Worm (Caenorhabditis elegans): Measurements from ENCODE around the gene glt-4.

The glt-4 gene

DNA sequence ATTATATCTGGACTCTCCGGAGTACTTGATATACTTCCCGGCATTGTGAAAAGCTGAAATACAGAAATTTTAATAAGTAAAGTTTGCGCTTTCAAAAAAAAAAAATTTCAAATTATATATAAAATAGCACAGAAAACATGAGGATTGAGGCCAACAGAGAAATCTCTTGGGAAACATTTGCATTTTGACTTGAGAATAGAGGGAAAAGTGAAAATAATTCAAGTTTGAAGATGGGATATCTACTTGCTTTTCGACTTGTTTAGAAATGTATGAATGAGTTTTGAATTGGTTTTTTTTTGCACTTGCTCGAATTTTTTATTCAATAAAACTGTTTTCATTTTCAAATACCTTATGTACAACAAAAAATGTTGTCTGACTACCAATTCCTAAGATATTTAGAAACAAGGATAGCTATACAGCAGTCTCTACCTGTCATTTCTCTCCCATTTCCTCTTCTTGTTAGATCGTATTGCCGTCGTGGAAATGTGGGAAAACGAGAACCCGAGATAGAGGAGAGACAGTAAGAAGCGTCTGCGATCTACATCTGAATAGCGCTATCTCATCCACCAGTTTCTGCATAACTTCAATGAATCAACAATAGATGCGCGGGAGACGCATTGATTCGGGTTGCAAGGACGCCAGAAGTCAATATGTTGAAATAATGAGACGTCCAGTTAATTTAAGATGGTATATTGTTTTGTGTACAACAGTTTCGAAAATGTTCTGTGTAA is 13.3 kb downstream of the glt-4 start, which contains the start of gene T22E5.6 (continued):
- peak; percentile 74 for TF ChIP-seq blmp-1 (tag; optimal IDR thresholded peaks at IDR 0.05)
- TF ChIP-seq rnt-1 (tag; optimal IDR thresholded peaks at IDR 0.05), result no peak
- no peak for TF ChIP-seq nhr-84 (tag; optimal IDR thresholded peaks at IDR 0.05)

ce11 chrX:6419113-6419512 is 15.9 kb downstream of the glt-4 start:
- TF ChIP-seq lin-14 (GFP tag; optimal IDR thresholded peaks at IDR 0.05), result peak; percentile 48
- TF ChIP-seq xbp-1 (tag; optimal IDR thresholded peaks at IDR 0.05), result no peak
- no peak for TF ChIP-seq hlh-17 (GFP tag; optimal IDR thresholded peaks at IDR 0.05; ENCODE audit: borderline replicate concordance)
- peak; percentile 35 for TF ChIP-seq dsc-1 (tag; optimal IDR thresholded peaks at IDR 0.05)
- TF ChIP-seq vab-15 (tag; optimal IDR thresholded peaks at IDR 0.05), result no peak
- TF ChIP-seq lin-13 (GFP tag; optimal IDR thresholded peaks at IDR 0.05), result no peak
- peak; percentile 64 for TF ChIP-seq fkh-10 (GFP tag; optimal IDR thresholded peaks at IDR 0.05)
- no peak for TF ChIP-seq nhr-77 (tag; optimal IDR thresholded peaks at IDR 0.05)
- TF ChIP-seq tbx-2 (tag; optimal IDR thresholded peaks at IDR 0.05), result no peak
- no peak for TF ChIP-seq isw-1 (GFP tag; IDR thresholded peaks at IDR 0.05)

DNA sequence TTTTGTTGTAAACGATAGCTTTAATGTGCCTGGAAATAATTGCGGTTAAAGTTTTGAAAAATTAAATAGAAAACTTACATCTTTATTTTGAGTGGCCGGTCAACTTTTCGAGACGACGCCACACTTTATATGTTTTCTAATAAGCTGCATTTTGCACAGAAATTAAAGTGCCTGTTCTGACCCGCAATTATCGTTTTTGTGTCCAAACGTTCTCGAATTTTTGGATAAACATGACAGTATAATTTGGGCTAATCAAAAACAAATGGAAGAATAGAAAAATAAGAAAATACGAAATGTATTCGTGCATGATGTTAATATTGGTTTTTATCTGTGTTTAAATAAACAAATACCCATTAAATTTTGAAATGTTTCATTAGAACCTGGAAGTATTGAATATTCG is 17.5 kb downstream of the glt-4 start, which contains the start of gene K10C2.12:
Gene K10C2.12 (minus strand): TSS at position 101 of the 400 bp plus-strand sequence.
- TF ChIP-seq snpc-4 (tag; optimal IDR thresholded peaks at IDR 0.05), result no peak
- no peak for TF ChIP-seq lin-15B (tag; optimal IDR thresholded peaks at IDR 0.05)
- TF ChIP-seq blmp-1 (tag; optimal IDR thresholded peaks at IDR 0.05), result no peak
- no peak for TF ChIP-seq C34B4.2 (tag; optimal IDR thresholded peaks at IDR 0.05)
- TF ChIP-seq pqm-1 (tag; optimal IDR thresholded peaks at IDR 0.05), result no peak
- no peak for TF ChIP-seq fos-1 (tag; optimal IDR thresholded peaks at IDR 0.05)
- TF ChIP-seq nhr-90 (tag; optimal IDR thresholded peaks at IDR 0.05; ENCODE audit: poor library complexity), result no peak
- TF ChIP-seq isw-1 (GFP tag; IDR thresholded peaks at IDR 0.05), result no peak
- no peak for TF ChIP-seq elt-3 (tag; optimal IDR thresholded peaks at IDR 0.05)
- no peak for TF ChIP-seq nhr-237 (tag; optimal IDR thresholded peaks at IDR 0.05)
- no peak for TF ChIP-seq unc-62 (GFP tag; optimal IDR thresholded peaks at IDR 0.05)
- no peak for TF ChIP-seq irx-1 (tag; optimal IDR thresholded peaks at IDR 0.05)
- TF ChIP-seq lin-35 (GFP tag; optimal IDR thresholded peaks at IDR 0.05), result no peak
- no peak for TF ChIP-seq nhr-12 (tag; optimal IDR thresholded peaks at IDR 0.05)
- no peak for TF ChIP-seq nhr-76 (tag; optimal IDR thresholded peaks at IDR 0.05)

ce11 chrX:6427147-6427546 is 23.9 kb downstream of the glt-4 start:
- TF ChIP-seq isw-1 (GFP tag; IDR thresholded peaks at IDR 0.05) (no peak), sup-37 (GFP tag; optimal IDR thresholded peaks at IDR 0.05) (no peak), ceh-63 (GFP tag; optimal IDR thresholded peaks at IDR 0.05) (no peak), pax-3 (tag; optimal IDR thresholded peaks at IDR 0.05) (no peak), nhr-12 (tag; optimal IDR thresholded peaks at IDR 0.05) (no peak), ets-5 (GFP tag; IDR thresholded peaks at IDR 0.05) (no peak), efl-1 (optimal IDR thresholded peaks at IDR 0.05) (no peak), efl-1 (GFP tag; optimal IDR thresholded peaks at IDR 0.05 in 1 of 2) (no peak), hlh-4 (tag; optimal IDR thresholded peaks at IDR 0.05) (no peak), pqm-1 (tag; optimal IDR thresholded peaks at IDR 0.05) (peak; percentile 22), lin-14 (GFP tag; optimal IDR thresholded peaks at IDR 0.05) (peak; percentile 5), ceh-90 (tag; optimal IDR thresholded peaks at IDR 0.05) (no peak), vab-15 (tag; optimal IDR thresholded peaks at IDR 0.05) (no peak), lsy-2 (tag; optimal IDR thresholded peaks at IDR 0.05) (peak in 1 of 2 experiments; percentile 22), ceh-8 (GFP tag; optimal IDR thresholded peaks at IDR 0.05) (no peak), nhr-19 (GFP tag; conservative IDR thresholded peaks at IDR 0.05) (no peak), nhr-20 (tag; optimal IDR thresholded peaks at IDR 0.05) (no peak), C16A3.4 (tag; optimal IDR thresholded peaks at IDR 0.05) (no peak), unc-98 (GFP tag; IDR thresholded peaks at IDR 0.05) (no peak), Y116A8C.19 (tag; optimal IDR thresholded peaks at IDR 0.05; ENCODE audit: borderline replicate concordance) (no peak), elt-2 (tag; optimal IDR thresholded peaks at IDR 0.05) (peak; percentile 91), nhr-90 (tag; optimal IDR thresholded peaks at IDR 0.05; ENCODE audit: poor library complexity) (peak; percentile 1), lin-13 (GFP tag; optimal IDR thresholded peaks at IDR 0.05) (no peak)

Data from whole organism, L1 larva.